Worm (Caenorhabditis elegans): ENCODE measurements around the gene F38H4.3.

Gene F38H4.3

ce11 chrIV:11842121-11842520, at the start of gene F38H4.3:
TSS of gene F38H4.3 (plus strand) at chrIV:11842421.
- TF ChIP-seq unc-62 (GFP tag; optimal IDR thresholded peaks at IDR 0.05) = no peak

ce11 chrIV:11792495-11792894, 49.7 kb upstream of the F38H4.3 start, which contains the start of gene H01G02.3:
TSS of gene H01G02.3 (minus strand) at chrIV:11792595.
- no peak for TF ChIP-seq unc-62 (GFP tag; optimal IDR thresholded peaks at IDR 0.05)

ce11 chrIV:11793170-11793569, 49.1 kb upstream of the F38H4.3 start:
- no peak for TF ChIP-seq unc-62 (GFP tag; optimal IDR thresholded peaks at IDR 0.05)

ce11 chrIV:11795964-11796363, 46.3 kb upstream of the F38H4.3 start:
- TF ChIP-seq unc-62 (GFP tag; optimal IDR thresholded peaks at IDR 0.05) = no peak

ce11 chrIV:11796818-11797217, 45.4 kb upstream of the F38H4.3 start:
- TF ChIP-seq unc-62 (GFP tag; optimal IDR thresholded peaks at IDR 0.05) = no peak

ce11 chrIV:11799240-11799639, 43.0 kb upstream of the F38H4.3 start:
- no peak for TF ChIP-seq unc-62 (GFP tag; optimal IDR thresholded peaks at IDR 0.05)

ce11 chrIV:11801078-11801477, 41.1 kb upstream of the F38H4.3 start, which contains the start of gene dyf-18:
TSS of gene dyf-18 (minus strand) at chrIV:11801178.
- no peak for TF ChIP-seq unc-62 (GFP tag; optimal IDR thresholded peaks at IDR 0.05)

ce11 chrIV:11803044-11803443, 39.2 kb upstream of the F38H4.3 start, which contains the start of gene H01G02.4:
TSS of gene H01G02.4 (minus strand) at chrIV:11803144.
- TF ChIP-seq unc-62 (GFP tag; optimal IDR thresholded peaks at IDR 0.05) = no peak

ce11 chrIV:11804053-11804452, 38.2 kb upstream of the F38H4.3 start, which contains the start of gene H01G02.1:
TSS of gene H01G02.1 (minus strand) at chrIV:11804153.
- TF ChIP-seq unc-62 (GFP tag; optimal IDR thresholded peaks at IDR 0.05) = no peak

- TF ChIP-seq unc-62 (GFP tag; optimal IDR thresholded peaks at IDR 0.05) = no peak
These were observed 33.2 kb upstream of the F38H4.3 start for ce11 chrIV:11809047-11809446.

- TF ChIP-seq unc-62 (GFP tag; optimal IDR thresholded peaks at IDR 0.05) = no peak
These were observed 32.5 kb upstream of the F38H4.3 start for ce11 chrIV:11809708-11810114.

ce11 chrIV:11812017-11812416, 30.2 kb upstream of the F38H4.3 start:
- TF ChIP-seq unc-62 (GFP tag; optimal IDR thresholded peaks at IDR 0.05) = no peak

- TF ChIP-seq unc-62 (GFP tag; optimal IDR thresholded peaks at IDR 0.05) = no peak
These were observed 28.3 kb upstream of the F38H4.3 start, which contains the start of gene M117.1 for ce11 chrIV:11813901-11814300. TSS of gene M117.1 (plus strand) at chrIV:11814247.

ce11 chrIV:11820067-11820913, 21.9 kb upstream of the F38H4.3 start:
- no peak for TF ChIP-seq unc-62 (GFP tag; optimal IDR thresholded peaks at IDR 0.05)

ce11 chrIV:11821591-11822361, 20.4 kb upstream of the F38H4.3 start, which contains the start of the genes par-5 and M117.3:
TSS of gene par-5 (minus strand) at chrIV:11821924.
TSS of gene M117.3 (plus strand) at chrIV:11822206.
- no peak for TF ChIP-seq unc-62 (GFP tag; optimal IDR thresholded peaks at IDR 0.05)

- no peak for TF ChIP-seq unc-62 (GFP tag; optimal IDR thresholded peaks at IDR 0.05)
These were observed 19.8 kb upstream of the F38H4.3 start for ce11 chrIV:11822454-11822853.

Measured in whole organism, dauer.